Fruit fly (Drosophila melanogaster) whole organism, embryonic: ENCODE data around the gene CG9328.

ENCODE experiments used
- ATbp ChIP-seq: fragments of 200-800 bp; sonication (Bioruptor generic); optimal IDR thresholded peaks from 2 replicates; lab custom pipeline; 2017; ENCODE audit warnings: missing biosample characterization, mild to moderate bottlenecking, missing genetic modification characterization, missing genetic modification reagents
- Awh ChIP-seq: fragments of 200-800 bp; sonication (Bioruptor generic); IDR thresholded peaks from 2 replicates; pipeline ENCODE4, ENCODE4 v1.3.6; 2022; ENCODE audit warnings: missing biosample characterization, missing genetic modification characterization
- B-H2 ChIP-seq: fragments of 200-800 bp; sonication (Bioruptor generic); optimal IDR thresholded peaks from 2 replicates; lab custom pipeline; 2018; ENCODE audit warnings: missing biosample characterization, mild to moderate bottlenecking, missing genetic modification characterization
- Bdp1 ChIP-seq: fragments of 200-800 bp; sonication (Bioruptor generic); optimal IDR thresholded peaks from 3 replicates; lab custom pipeline; 2016; ENCODE audit warnings: missing biosample characterization, missing genetic modification characterization
- BtbVII ChIP-seq: fragments of 200-800 bp; sonication (Bioruptor generic); optimal IDR thresholded peaks from 3 replicates; lab custom pipeline; 2017; ENCODE audit warnings: missing biosample characterization, mild to moderate bottlenecking, missing genetic modification characterization
- CG10654 ChIP-seq: fragments of 200-800 bp; sonication (Bioruptor generic); optimal IDR thresholded peaks from 2 replicates; lab custom pipeline; 2016; ENCODE audit warnings: missing biosample characterization, missing genetic modification characterization
- CG11560 ChIP-seq: fragments of 200-800 bp; sonication (Bioruptor generic); IDR thresholded peaks from 3 replicates; pipeline ENCODE4 v1.3.6; 2022; ENCODE audit warnings: missing biosample characterization, missing genetic modification characterization
- CG12219 ChIP-seq: fragments of 200-800 bp; sonication (Bioruptor generic); optimal IDR thresholded peaks from 3 replicates; lab custom pipeline; 2018; ENCODE audit warnings: missing biosample characterization, mild to moderate bottlenecking, missing genetic modification characterization
- CG12659 ChIP-seq: fragments of 200-800 bp; sonication (Bioruptor generic); optimal IDR thresholded peaks from 3 replicates; lab custom pipeline; 2017; ENCODE audit warnings: mild to moderate bottlenecking, missing biosample characterization, missing genetic modification reagents, missing genetic modification characterization
- CG12769 ChIP-seq: fragments of 200-800 bp; sonication (Bioruptor generic); optimal IDR thresholded peaks from 2 replicates; lab custom pipeline; 2019; ENCODE audit warnings: missing biosample characterization, mild to moderate bottlenecking, missing genetic modification characterization, moderate library complexity
- CG13624 ChIP-seq: fragments of 200-800 bp; sonication (Bioruptor generic); optimal IDR thresholded peaks from 2 replicates; lab custom pipeline; 2016; ENCODE audit warnings: missing biosample characterization, missing genetic modification characterization
- CG18599 ChIP-seq: fragments of 200-800 bp; sonication (Bioruptor generic); optimal IDR thresholded peaks from 3 replicates; lab custom pipeline; 2017; ENCODE audit warnings: missing biosample characterization, missing genetic modification characterization, mild to moderate bottlenecking, moderate library complexity, missing genetic modification reagents
- CG18764 ChIP-seq: fragments of 200-800 bp; sonication (Bioruptor generic); optimal IDR thresholded peaks from 3 replicates; lab custom pipeline; 2016; ENCODE audit warnings: missing biosample characterization, missing genetic modification characterization
- CG2116 ChIP-seq: fragments of 200-800 bp; sonication (Bioruptor generic); optimal IDR thresholded peaks from 3 replicates; lab custom pipeline; 2018; ENCODE audit warnings: missing biosample characterization, mild to moderate bottlenecking, missing genetic modification characterization
- CG34376 ChIP-seq: fragments of 200-800 bp; sonication (Bioruptor generic); optimal IDR thresholded peaks from 2 replicates; lab custom pipeline; 2018; ENCODE audit warnings: missing biosample characterization, mild to moderate bottlenecking, missing genetic modification characterization
- CG4854 ChIP-seq: fragments of 200-800 bp; sonication (Bioruptor generic); optimal IDR thresholded peaks from 2 replicates; lab custom pipeline; 2016; ENCODE audit warnings: missing biosample characterization, missing genetic modification characterization, inconsistent platforms
- CG6175 ChIP-seq: fragments of 200-800 bp; sonication (Bioruptor generic); IDR thresholded peaks from 3 replicates; pipeline ENCODE4 v1.3.6; 2022; ENCODE audit warnings: missing biosample characterization, missing genetic modification characterization
- CG6765 ChIP-seq: fragments of 200-800 bp; sonication (Bioruptor generic); optimal IDR thresholded peaks from 3 replicates; lab custom pipeline; 2017; ENCODE audit warnings: missing biosample characterization, mild to moderate bottlenecking, missing genetic modification characterization
- CG6813 ChIP-seq: fragments of 200-800 bp; sonication (Bioruptor generic); optimal IDR thresholded peaks from 2 replicates; lab custom pipeline; 2017; ENCODE audit warnings: missing biosample characterization, missing genetic modification characterization, mild to moderate bottlenecking, moderate library complexity, missing genetic modification reagents
- CG6854 ChIP-seq: fragments of 200-800 bp; sonication (Bioruptor generic); optimal IDR thresholded peaks from 3 replicates; lab custom pipeline; 2017; ENCODE audit warnings: missing biosample characterization, mild to moderate bottlenecking, missing genetic modification characterization
- CG7987 ChIP-seq: fragments of 200-800 bp; sonication (Bioruptor generic); optimal IDR thresholded peaks from 2 replicates; lab custom pipeline; 2018; ENCODE audit warnings: missing biosample characterization, mild to moderate bottlenecking, missing genetic modification characterization, moderate library complexity
- CG9932 ChIP-seq: fragments of 200-800 bp; sonication (Bioruptor generic); IDR thresholded peaks from 2 replicates; pipeline ENCODE4 v1.3.6; 2022; ENCODE audit warnings: missing biosample characterization, missing genetic modification characterization
- D ChIP-seq, 2 experiments: fragments of 200-800 bp in 1 of 2; fragments of >200 bp in 1 of 2; sonication (Bioruptor generic) in 1 of 2; optimal IDR thresholded peaks; 2 replicates in 1 of 2; 3 replicates in 1 of 2; lab custom pipeline; 2017; ENCODE audit warnings: mild to moderate bottlenecking in 1 of 2, missing biosample characterization in 1 of 2, missing genetic modification characterization in 1 of 2, missing genetic modification reagents in 1 of 2
- Fer1 ChIP-seq: fragments of 200-800 bp; sonication (Bioruptor generic); optimal IDR thresholded peaks from 2 replicates; lab custom pipeline; 2017; ENCODE audit warnings: missing biosample characterization, mild to moderate bottlenecking, missing genetic modification characterization
- HLH4C ChIP-seq: fragments of 200-800 bp; sonication (Bioruptor generic); IDR thresholded peaks from 3 replicates; pipeline ENCODE4 v1.3.6; 2022; ENCODE audit warnings: missing biosample characterization, missing genetic modification characterization; ENCODE audit not compliant: partially characterized antibody
- HLHmδ ChIP-seq: fragments of 200-800 bp; sonication (Bioruptor generic); optimal IDR thresholded peaks from 2 replicates; lab custom pipeline; 2018; ENCODE audit warnings: missing biosample characterization, mild to moderate bottlenecking, missing genetic modification characterization, moderate library complexity
- Hmr ChIP-seq: fragments of 200-800 bp; sonication (Bioruptor generic); optimal IDR thresholded peaks from 3 replicates; lab custom pipeline; 2017; ENCODE audit warnings: mild to moderate bottlenecking, missing biosample characterization, missing genetic modification reagents, missing genetic modification characterization
- Lim3 ChIP-seq: fragments of 200-800 bp; sonication (Bioruptor generic); IDR thresholded peaks from 2 replicates; pipeline ENCODE4 v1.3.6; 2022; ENCODE audit warnings: missing biosample characterization, missing genetic modification characterization
- PHDP ChIP-seq: fragments of 200-800 bp; sonication (Bioruptor generic); optimal IDR thresholded peaks from 3 replicates; lab custom pipeline; 2018; ENCODE audit warnings: missing biosample characterization, mild to moderate bottlenecking, missing genetic modification characterization, moderate library complexity
- Ptx1 ChIP-seq: fragments of 200-800 bp; sonication (Bioruptor generic); IDR thresholded peaks from 2 replicates; pipeline ENCODE4 v1.3.6; 2022; ENCODE audit warnings: missing biosample characterization, missing genetic modification characterization
- Ravus ChIP-seq: fragments of 200-800 bp; sonication (Bioruptor generic); IDR thresholded peaks from 2 replicates; pipeline ENCODE4 v1.3.6; 2022; ENCODE audit warnings: missing biosample characterization, missing genetic modification characterization
- Scr ChIP-seq: fragments of 200-800 bp; sonication (Bioruptor generic); IDR thresholded peaks from 2 replicates; pipeline ENCODE4 v1.3.6; 2022; ENCODE audit warnings: missing biosample characterization, missing genetic modification characterization; ENCODE audit not compliant: partially characterized antibody
- Six4 ChIP-seq: fragments of 200-800 bp; sonication (Bioruptor generic); optimal IDR thresholded peaks from 2 replicates; lab custom pipeline; 2016; ENCODE audit warnings: missing biosample characterization, missing genetic modification characterization
- Stat92E ChIP-seq, 3 experiments: fragments of >200 bp in 2 of 3; fragments of 200-800 bp in 1 of 3; sonication (Bioruptor generic) in 1 of 3; optimal IDR thresholded peaks; 2 replicates each; lab custom pipeline; 2017 to 2019; ENCODE audit warnings: missing biosample characterization in 3 of 3, missing genetic modification characterization in 3 of 3, mild to moderate bottlenecking in 1 of 3, moderate library complexity in 1 of 3
- Trl ChIP-seq, 3 experiments: fragments of >200 bp in 2 of 3; fragments of 200-800 bp in 1 of 3; sonication (Bioruptor generic) in 1 of 3; optimal IDR thresholded peaks; 2 replicates in 1 of 3; 3 replicates in 2 of 3; lab custom pipeline; 2016 to 2017; ENCODE audit warnings: missing biosample characterization in 1 of 3, missing genetic modification characterization in 1 of 3
- Xbp1 ChIP-seq: fragments of 200-800 bp; sonication (Bioruptor generic); optimal IDR thresholded peaks from 3 replicates; lab custom pipeline; 2016; ENCODE audit warnings: missing biosample characterization, mild to moderate bottlenecking, missing genetic modification characterization
- ac ChIP-seq: fragments of 200-800 bp; sonication (Bioruptor generic); optimal IDR thresholded peaks from 3 replicates; lab custom pipeline; 2017; ENCODE audit warnings: missing biosample characterization, mild to moderate bottlenecking, missing genetic modification characterization
- cas ChIP-seq: fragments of 200-800 bp; sonication (Bioruptor generic); IDR thresholded peaks from 2 replicates; pipeline ENCODE4 v1.3.6; 2022; ENCODE audit warnings: missing biosample characterization, missing genetic modification characterization
- ems ChIP-seq: fragments of 200-800 bp; sonication (Bioruptor generic); optimal IDR thresholded peaks from 3 replicates; lab custom pipeline; 2016; ENCODE audit warnings: missing biosample characterization, missing genetic modification characterization
- insv ChIP-seq, 2 experiments: fragments of 200-800 bp; sonication (Bioruptor generic); optimal IDR thresholded peaks; 3 replicates each; lab custom pipeline; 2016 to 2018; ENCODE audit warnings: missing biosample characterization in 2 of 2, missing genetic modification characterization in 2 of 2
- klu ChIP-seq: fragments of 200-800 bp; sonication (Bioruptor generic); IDR thresholded peaks from 2 replicates; pipeline ENCODE4 v1.3.6; 2022; ENCODE audit warnings: missing biosample characterization, missing genetic modification characterization
- luna ChIP-seq: fragments of 200-800 bp; sonication (Bioruptor generic); optimal IDR thresholded peaks from 2 replicates; lab custom pipeline; 2016; ENCODE audit warnings: missing biosample characterization, missing genetic modification characterization
- mirr ChIP-seq: fragments of 200-800 bp; sonication (Bioruptor generic); optimal IDR thresholded peaks from 3 replicates; lab custom pipeline; 2018; ENCODE audit warnings: missing biosample characterization, mild to moderate bottlenecking, missing genetic modification characterization
- odd ChIP-seq: fragments of 200-800 bp; sonication (Bioruptor generic); optimal IDR thresholded peaks from 2 replicates; lab custom pipeline; 2017; ENCODE audit warnings: missing biosample characterization, mild to moderate bottlenecking, missing genetic modification characterization
- peb ChIP-seq: fragments of 200-800 bp; sonication (Bioruptor generic); IDR thresholded peaks from 2 replicates; pipeline ENCODE4 v1.3.6; 2022; ENCODE audit warnings: missing biosample characterization, missing genetic modification characterization
- prd ChIP-seq, 3 experiments: fragments of >200 bp in 2 of 3; fragments of 200-800 bp in 1 of 3; sonication (Bioruptor generic) in 1 of 3; optimal IDR thresholded peaks in 2 of 3; IDR thresholded peaks in 1 of 3; 2 replicates in 2 of 3; 3 replicates in 1 of 3; pipeline versions ENCODE4 v1.3.6 to Lab custom; 2017 to 2022; ENCODE audit warnings: missing biosample characterization in 1 of 3, missing genetic modification characterization in 1 of 3
- schlank ChIP-seq: fragments of 200-800 bp; sonication (Bioruptor generic); optimal IDR thresholded peaks from 2 replicates; lab custom pipeline; 2018; ENCODE audit warnings: missing biosample characterization, mild to moderate bottlenecking, missing genetic modification characterization
- vnd ChIP-seq: fragments of 200-800 bp; sonication (Bioruptor generic); IDR thresholded peaks from 3 replicates; pipeline ENCODE4 v1.3.6; 2022; ENCODE audit warnings: missing biosample characterization, missing genetic modification characterization; ENCODE audit not compliant: partially characterized antibody

CG9328 gene

dm6 chr2L:20840462-20841038 lies 43.0 kb downstream of the CG9328 start, which contains the start of gene CG31676 (continued):
- TF ChIP-seq PHDP (tag; lab: Kevin White, UChicago) (peak; percentile 30), ac (GFP tag; lab: Kevin White, UChicago) (no peak), odd (GFP tag; lab: Kevin White, UChicago) (peak; percentile 37), Scr (no peak), klu (no peak), CG4854 (no peak), Lim3 (GFP tag; lab: Robert Waterston, UW) (no peak), CG34376 (GFP tag; lab: Kevin White, UChicago) (peak; percentile 61), prd (optimal IDR thresholded peaks at IDR 0.05; lab: Kevin White, UChicago) (no peak), prd (GFP tag; IDR thresholded peaks at IDR 0.05; lab: Robert Waterston, UW) (no peak), Six4 (GFP tag; lab: Kevin White, UChicago) (no peak), Ravus (no peak), mirr (GFP tag; lab: Kevin White, UChicago) (peak; percentile 69), peb (no peak), luna (peak; percentile 46), Awh (GFP tag; lab: Robert Waterston, UW) (no peak), ems (no peak), CG12769 (peak; percentile 42), HLHmδ (peak; percentile 1), Hmr (peak; percentile 53), Bdp1 (GFP tag; lab: Kevin White, UChicago) (no peak), HLH4C (GFP tag; lab: Robert Waterston, UW) (no peak), CG6813 (GFP tag; lab: Kevin White, UChicago) (peak; percentile 57), vnd (GFP tag; lab: Robert Waterston, UW) (no peak), ATbp (GFP tag; lab: Kevin White, UChicago) (no peak), CG11560 (tag; lab: Robert Waterston, UW) (no peak), insv (GFP tag; optimal IDR thresholded peaks at IDR 0.05; lab: Kevin White, UChicago) (no peak), CG12219 (GFP tag; lab: Kevin White, UChicago) (peak; percentile 34), CG7987 (GFP tag; lab: Kevin White, UChicago) (peak; percentile 53), CG10654 (GFP tag; lab: Kevin White, UChicago) (no peak), Xbp1 (GFP tag; lab: Kevin White, UChicago) (no peak), CG2116 (no peak), CG6854 (peak; percentile 45), Fer1 (GFP tag; lab: Kevin White, UChicago) (peak; percentile 78), Trl (optimal IDR thresholded peaks at IDR 0.05; lab: Kevin White, UChicago) (peak; percentile 5 to 15), Trl (GFP tag; optimal IDR thresholded peaks at IDR 0.05; lab: Kevin White, UChicago) (no peak), B-H2 (peak; percentile 73), CG6175 (GFP tag; lab: Robert Waterston, UW) (0 out of 3 replicates have a peak, but pooled peaks have one; percentile 23), CG6765 (GFP tag; lab: Kevin White, UChicago) (peak; percentile 40), Ptx1 (GFP tag; lab: Robert Waterston, UW) (no peak), schlank (peak; percentile 52), cas (GFP tag; lab: Robert Waterston, UW) (no peak), D (optimal IDR thresholded peaks at IDR 0.05; lab: Kevin White, UChicago) (no peak), D (GFP tag; optimal IDR thresholded peaks at IDR 0.05; lab: Kevin White, UChicago) (no peak), CG9932 (GFP tag; lab: Robert Waterston, UW) (no peak; the same call in 1 of the 2 replicates), CG12659 (GFP tag; lab: Kevin White, UChicago) (no peak), BtbVII (GFP tag; lab: Kevin White, UChicago) (peak; percentile 42), CG18764 (GFP tag; lab: Kevin White, UChicago) (no peak), CG13624 (GFP tag; lab: Kevin White, UChicago) (no peak), Stat92E (GFP tag; optimal IDR thresholded peaks at IDR 0.05; lab: Kevin White, UChicago) (no peak), CG18599 (peak; percentile 47)
